Fruit fly (Drosophila melanogaster): Measurements from ENCODE around the gene CG32240.

dm6 chr3L:4357705-4358131 is 23.7 kb downstream of the CG32240 start:
- TF ChIP-seq Sox102F (GFP tag; optimal IDR thresholded peaks at IDR 0.05) = no peak
- no peak for TF ChIP-seq pdm3 (GFP tag; optimal IDR thresholded peaks at IDR 0.05)
- no peak for TF ChIP-seq net (GFP tag; optimal IDR thresholded peaks at IDR 0.05)
- TF ChIP-seq Hr39 (GFP tag; optimal IDR thresholded peaks at IDR 0.05) = no peak
- peak; percentile 50 for TF ChIP-seq Eip78C (GFP tag)
- TF ChIP-seq CG6808 (GFP tag; optimal IDR thresholded peaks at IDR 0.05) = no peak
- no peak for TF ChIP-seq Hr38 (GFP tag; optimal IDR thresholded peaks at IDR 0.05)
- no peak for TF ChIP-seq Smox (GFP tag; optimal IDR thresholded peaks at IDR 0.05)
- TF ChIP-seq achi (GFP tag; optimal IDR thresholded peaks at IDR 0.05) = no peak
